Worm (Caenorhabditis elegans) whole organism, young adult: ENCODE results near the gene col-130.

ENCODE experiments used
- Y95B8A.8 ChIP-seq: fragments of 200-800 bp; sonication (Bioruptor generic); IDR thresholded peaks from 2 replicates; pipeline ENCODE4 v1.3.6; 2022; ENCODE audit warnings: missing genetic modification reagents, missing genetic modification characterization, missing compliant biosample characterization
- athp-1 ChIP-seq: sonication (generic microtip); optimal IDR thresholded peaks from 2 replicates; lab custom pipeline; 2017; ENCODE audit warnings: mild to moderate bottlenecking, missing genetic modification characterization, missing compliant biosample characterization
- attf-5 ChIP-seq: fragments of 200-800 bp; sonication (Bioruptor generic); optimal IDR thresholded peaks from 2 replicates; lab custom pipeline; 2018; ENCODE audit warnings: mild to moderate bottlenecking, missing genetic modification characterization, missing compliant biosample characterization
- dpl-1 ChIP-seq: fragments of 150-350 bp; optimal IDR thresholded peaks from 2 replicates; lab custom pipeline; 2014; ENCODE audit warnings: missing biosample characterization, missing genetic modification reagents, missing genetic modification characterization
- rpc-1 ChIP-seq, 2 experiments: fragments of 150-350 bp in 1 of 2; sonication (generic microtip) in 1 of 2; optimal IDR thresholded peaks; 2 replicates each; lab custom pipeline; 2014 to 2018; ENCODE audit warnings: missing biosample characterization in 1 of 2, missing genetic modification characterization in 1 of 2, missing genetic modification reagents in 1 of 2, missing genotype in 1 of 2
- sea-2 ChIP-seq: fragments of 200-800 bp; sonication (Bioruptor generic); IDR thresholded peaks from 2 replicates; pipeline ENCODE4 v1.3.6; 2022; ENCODE audit warnings: missing genetic modification characterization, missing compliant biosample characterization
- snpc-4 ChIP-seq, 5 experiments: fragments of 150-350 bp in 1 of 5; sonication (generic microtip) in 4 of 5; optimal IDR thresholded peaks; 2 replicates each; lab custom pipeline; 2014 to 2018; ENCODE audit warnings: missing genetic modification characterization in 5 of 5, missing biosample characterization in 3 of 5, antibody characterized with exemption in 2 of 5, mild to moderate bottlenecking in 2 of 5, missing compliant biosample characterization in 2 of 5, missing genotype in 2 of 5, moderate library complexity in 2 of 5, missing genetic modification reagents in 1 of 5
- unc-62 ChIP-seq: fragments of 150-350 bp; optimal IDR thresholded peaks from 2 replicates; lab custom pipeline; 2014; ENCODE audit warnings: missing biosample characterization, missing genetic modification reagents, missing genetic modification characterization
- ztf-28 ChIP-seq: fragments of 200-800 bp; sonication (Bioruptor generic); IDR thresholded peaks from 2 replicates; pipeline ENCODE4 v1.3.6; 2022; ENCODE audit warnings: missing genetic modification reagents, missing genetic modification characterization, missing compliant biosample characterization

DNA sequence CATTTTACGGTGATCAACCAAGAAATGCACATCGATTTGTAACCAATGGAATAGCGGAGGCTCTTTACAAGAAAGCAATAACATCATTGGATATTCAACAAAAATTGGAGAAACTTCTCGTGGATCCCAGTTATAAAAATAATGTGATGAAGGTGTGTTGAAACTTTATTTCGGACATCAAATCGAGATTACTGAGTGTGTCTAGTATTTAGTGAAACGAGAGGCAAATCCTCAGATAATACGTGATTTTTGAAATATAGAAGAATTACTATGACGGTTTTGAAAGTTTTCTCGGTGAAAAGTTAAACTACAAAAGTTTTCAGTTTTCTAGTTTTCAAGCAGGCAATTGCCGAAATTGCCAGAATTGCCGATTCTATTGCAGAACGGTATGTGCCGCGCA, 3.4 kb upstream of the col-130 start:
- no peak for TF ChIP-seq Y95B8A.8 (GFP tag; lab: Robert Waterston, UW)
- no peak for TF ChIP-seq attf-5 (GFP tag; lab: Kevin White, UChicago)
- TF ChIP-seq dpl-1, result no peak
- TF ChIP-seq athp-1, result no peak
- no peak for TF ChIP-seq rpc-1 (optimal IDR thresholded peaks at IDR 0.05; lab: Kevin White, UChicago)
- TF ChIP-seq rpc-1 (tag; optimal IDR thresholded peaks at IDR 0.05; lab: Kevin White, UChicago), result no peak
- TF ChIP-seq sea-2 (GFP tag; lab: Robert Waterston, UW), result no peak
- TF ChIP-seq unc-62, result no peak
- TF ChIP-seq snpc-4 (GFP tag; optimal IDR thresholded peaks at IDR 0.05; lab: Kevin White, UChicago), result no peak
- no peak for TF ChIP-seq snpc-4 (tag; optimal IDR thresholded peaks at IDR 0.05; lab: Kevin White, UChicago)
- no peak for TF ChIP-seq ztf-28
